Worm (Caenorhabditis elegans) whole organism, young adult: ENCODE data around the gene paa-1.

ENCODE experiments used
- B0336.3 ChIP-seq: fragments of 200-800 bp; sonication (Bioruptor generic); IDR thresholded peaks from 2 replicates; pipeline ENCODE4 v1.3.6; 2022; ENCODE audit warnings: missing genetic modification characterization, missing compliant biosample characterization
- F23B12.7 ChIP-seq: sonication (generic microtip); optimal IDR thresholded peaks from 2 replicates; lab custom pipeline; 2017; ENCODE audit warnings: missing genetic modification characterization, mild to moderate bottlenecking, missing compliant biosample characterization, antibody characterized with exemption, moderate library complexity; ENCODE audit not compliant: insufficient read depth
- bed-1 ChIP-seq: fragments of 200-800 bp; sonication (Bioruptor generic); IDR thresholded peaks from 2 replicates; pipeline ENCODE4 v1.3.6; 2022; ENCODE audit warnings: missing genetic modification reagents, missing genetic modification characterization, missing compliant biosample characterization
- die-1 ChIP-seq: sonication (generic microtip); optimal IDR thresholded peaks from 2 replicates; lab custom pipeline; 2016; ENCODE audit warnings: missing genotype, mild to moderate bottlenecking, missing genetic modification characterization, missing compliant biosample characterization
- ets-4 ChIP-seq: fragments of 200-800 bp; sonication (Bioruptor generic); optimal IDR thresholded peaks from 2 replicates; lab custom pipeline; 2018; ENCODE audit warnings: mild to moderate bottlenecking, missing genetic modification characterization, missing compliant biosample characterization
- mcd-1 ChIP-seq: fragments of 200-800 bp; sonication (Bioruptor generic); IDR thresholded peaks from 2 replicates; pipeline ENCODE4 v1.3.6; 2022; ENCODE audit warnings: missing genetic modification reagents, missing genetic modification characterization, missing compliant biosample characterization
- nhr-90 ChIP-seq: sonication (generic microtip); optimal IDR thresholded peaks from 2 replicates; lab custom pipeline; 2016; ENCODE audit warnings: missing genotype, mild to moderate bottlenecking, missing genetic modification characterization, missing compliant biosample characterization
- pha-4 ChIP-seq: fragments of 150-350 bp; sonication (generic microtip); optimal IDR thresholded peaks from 2 replicates; lab custom pipeline; 2014; ENCODE audit warnings: missing biosample characterization, missing genetic modification reagents, missing genetic modification characterization
- unc-130 ChIP-seq: sonication (generic microtip); optimal IDR thresholded peaks from 2 replicates; lab custom pipeline; 2016; ENCODE audit warnings: missing genetic modification reagents, missing genetic modification characterization, missing compliant biosample characterization

ce11 chrIII:5427096-5427495 lies 23.4 kb upstream of the paa-1 start:
- TF ChIP-seq die-1 (tag; lab: Kevin White, UChicago) (no peak), pha-4 (tag; lab: Kevin White, UChicago) (no peak), unc-130 (GFP tag; lab: Kevin White, UChicago) (no peak), mcd-1 (GFP tag; lab: Robert Waterston, UW) (no peak), B0336.3 (GFP tag; lab: Robert Waterston, UW) (no peak), nhr-90 (no peak), F23B12.7 (no peak), ets-4 (GFP tag; lab: Kevin White, UChicago) (no peak), bed-1 (GFP tag; lab: Robert Waterston, UW) (no peak)
